Worm (Caenorhabditis elegans) whole organism, L4 larva: ENCODE measurements around the gene C46C2.3.
A peak's percentile ranks its signal among the peaks of the same experiment; 100 is the strongest.

Experiments used
- D1046.2 ChIP-seq: fragments of 200-800 bp; sonication (Bioruptor generic); IDR thresholded peaks from 2 replicates; pipeline ENCODE4 v1.3.6; 2022; ENCODE audit warnings: missing genetic modification characterization, missing compliant biosample characterization
- F49E8.2 ChIP-seq: sonication (generic microtip); optimal IDR thresholded peaks from 2 replicates; lab custom pipeline; 2016; ENCODE audit warnings: missing compliant biosample characterization, mild to moderate bottlenecking, missing genetic modification characterization, borderline replicate concordance
- T20F7.1 ChIP-seq: fragments of 200-800 bp; sonication (Bioruptor generic); optimal IDR thresholded peaks from 2 replicates; lab custom pipeline; 2018; ENCODE audit warnings: mild to moderate bottlenecking, missing genetic modification characterization, missing compliant biosample characterization
- T26A8.4 ChIP-seq: fragments of 200-800 bp; sonication (Bioruptor generic); IDR thresholded peaks from 2 replicates; pipeline ENCODE4 v1.3.6; 2022; ENCODE audit warnings: missing genetic modification characterization, missing compliant biosample characterization
- Y5F2A.4 ChIP-seq: fragments of 200-800 bp; sonication (Bioruptor generic); optimal IDR thresholded peaks from 2 replicates; lab custom pipeline; 2018; ENCODE audit warnings: mild to moderate bottlenecking, missing genetic modification characterization, missing compliant biosample characterization
- ZK546.5 ChIP-seq, 2 experiments: sonication (generic microtip); optimal IDR thresholded peaks; 2 replicates each; lab custom pipeline; 2017; ENCODE audit warnings: missing biosample characterization in 2 of 2, missing genetic modification characterization in 2 of 2
- aha-1 ChIP-seq: fragments of 150-350 bp; peaks from one replicate; lab custom pipeline; 2014; ENCODE audit warnings: missing biosample characterization, missing genetic modification characterization
- aly-2 ChIP-seq: sonication (generic microtip); optimal IDR thresholded peaks from 2 replicates; lab custom pipeline; 2018; ENCODE audit warnings: missing biosample characterization, missing genetic modification characterization
- ceh-28 ChIP-seq: fragments of 150-350 bp; optimal IDR thresholded peaks from 2 replicates; lab custom pipeline; 2014; ENCODE audit warnings: missing biosample characterization, missing genetic modification reagents, missing genetic modification characterization
- ceh-32 ChIP-seq: sonication (generic microtip); optimal IDR thresholded peaks from 2 replicates; lab custom pipeline; 2016; ENCODE audit warnings: mild to moderate bottlenecking, missing genetic modification characterization, missing compliant biosample characterization; ENCODE audit not compliant: poor library complexity
- ceh-62 ChIP-seq: sonication (generic microtip); optimal IDR thresholded peaks from 2 replicates; lab custom pipeline; 2017; ENCODE audit warnings: missing biosample characterization, missing genetic modification characterization
- ceh-82 ChIP-seq: sonication (generic microtip); optimal IDR thresholded peaks from 2 replicates; lab custom pipeline; 2017; ENCODE audit warnings: missing biosample characterization, missing genetic modification characterization
- ces-1 ChIP-seq: fragments of 150-350 bp; sonication (generic microtip); optimal IDR thresholded peaks from 4 replicates; lab custom pipeline; 2014; ENCODE audit warnings: missing biosample characterization, missing genetic modification reagents, missing genetic modification characterization
- daf-19 ChIP-seq: fragments of 200-800 bp; sonication (Bioruptor generic); conservative IDR thresholded peaks from 2 replicates; pipeline ENCODE4 v1.3.6; 2022; ENCODE audit warnings: missing genetic modification characterization, missing compliant biosample characterization
- daf-8 ChIP-seq: fragments of 200-800 bp; sonication (Bioruptor generic); IDR thresholded peaks from 2 replicates; pipeline ENCODE4 v1.3.6; 2022; ENCODE audit warnings: missing genetic modification characterization, missing compliant biosample characterization
- dmd-6 ChIP-seq: fragments of 200-800 bp; sonication (Bioruptor generic); IDR thresholded peaks from 2 replicates; pipeline ENCODE4 v1.3.6; 2022; ENCODE audit warnings: missing genetic modification reagents, missing genetic modification characterization, missing compliant biosample characterization
- dpl-1 ChIP-seq: fragments of 150-350 bp; optimal IDR thresholded peaks from 2 replicates; lab custom pipeline; 2014; ENCODE audit warnings: missing biosample characterization, missing genetic modification reagents, missing genetic modification characterization
- duxl-1 ChIP-seq: sonication (generic microtip); optimal IDR thresholded peaks from 2 replicates; lab custom pipeline; 2016; ENCODE audit warnings: mild to moderate bottlenecking, missing genetic modification characterization, moderate library complexity, missing compliant biosample characterization; ENCODE audit not compliant: poor library complexity
- dve-1 ChIP-seq: sonication (generic microtip); optimal IDR thresholded peaks from 2 replicates; lab custom pipeline; 2017; ENCODE audit warnings: antibody characterized with exemption, mild to moderate bottlenecking, missing genetic modification characterization, missing compliant biosample characterization; ENCODE audit not compliant: insufficient read depth
- egl-43 ChIP-seq: fragments of 200-800 bp; sonication (Bioruptor generic); IDR thresholded peaks from 2 replicates; pipeline ENCODE4 v1.3.6; 2022; ENCODE audit warnings: missing genetic modification reagents, missing genetic modification characterization, missing compliant biosample characterization
- fkh-10 ChIP-seq: fragments of 150-350 bp; optimal IDR thresholded peaks from 2 replicates; lab custom pipeline; 2014; ENCODE audit warnings: missing biosample characterization, missing genetic modification reagents, missing genetic modification characterization
- gei-8 ChIP-seq: fragments of 200-800 bp; sonication (Bioruptor generic); optimal IDR thresholded peaks from 2 replicates; lab custom pipeline; 2018; ENCODE audit warnings: mild to moderate bottlenecking, missing genetic modification characterization, missing compliant biosample characterization
- hif-1 ChIP-seq, 2 experiments: sonication (generic microtip); optimal IDR thresholded peaks; 2 replicates each; lab custom pipeline; 2016 to 2017; ENCODE audit warnings: missing compliant biosample characterization in 2 of 2, missing genetic modification characterization in 2 of 2, missing genetic modification reagents in 2 of 2, missing genotype in 2 of 2, mild to moderate bottlenecking in 1 of 2
- hlh-11 ChIP-seq: fragments of 200-800 bp; sonication (Bioruptor generic); optimal IDR thresholded peaks from 2 replicates; lab custom pipeline; 2018; ENCODE audit warnings: mild to moderate bottlenecking, missing genetic modification characterization, missing compliant biosample characterization
- hlh-30 ChIP-seq: sonication (generic microtip); optimal IDR thresholded peaks from 2 replicates; lab custom pipeline; 2017; ENCODE audit warnings: antibody characterized with exemption, mild to moderate bottlenecking, missing genetic modification characterization, missing compliant biosample characterization; ENCODE audit not compliant: insufficient read depth
- lsy-2 ChIP-seq, 2 experiments: fragments of 150-350 bp in 1 of 2; sonication (generic microtip) in 1 of 2; optimal IDR thresholded peaks; 2 replicates each; lab custom pipeline; 2014 to 2017; ENCODE audit warnings: missing biosample characterization in 2 of 2, missing genetic modification characterization in 2 of 2
- madf-9 ChIP-seq: fragments of 200-800 bp; sonication (Bioruptor generic); conservative IDR thresholded peaks from 2 replicates; pipeline ENCODE4 v1.3.6; 2022; ENCODE audit warnings: missing genetic modification reagents, missing genetic modification characterization, missing compliant biosample characterization
- mdl-1 ChIP-seq, 2 experiments: fragments of 150-350 bp in 1 of 2; sonication (generic microtip) in 1 of 2; optimal IDR thresholded peaks; 2 replicates each; lab custom pipeline; 2014 to 2017; ENCODE audit warnings: missing biosample characterization in 2 of 2, missing genetic modification characterization in 2 of 2
- mxl-2 ChIP-seq: fragments of 200-800 bp; sonication (Bioruptor generic); conservative IDR thresholded peaks from 2 replicates; pipeline ENCODE4 v1.3.6; 2022; ENCODE audit warnings: missing genetic modification reagents, missing genetic modification characterization, missing compliant biosample characterization
- mxl-3 ChIP-seq: fragments of 200-800 bp; sonication (Bioruptor generic); optimal IDR thresholded peaks from 2 replicates; lab custom pipeline; 2018; ENCODE audit warnings: mild to moderate bottlenecking, missing genetic modification characterization, missing compliant biosample characterization
- nhr-10 ChIP-seq: fragments of 150-350 bp; optimal IDR thresholded peaks from 2 replicates; lab custom pipeline; 2014; ENCODE audit warnings: missing biosample characterization, missing genetic modification characterization
- nhr-11 ChIP-seq: fragments of 150-350 bp; optimal IDR thresholded peaks from 2 replicates; lab custom pipeline; 2014; ENCODE audit warnings: missing biosample characterization, missing genetic modification characterization
- nhr-237 ChIP-seq: sonication (generic microtip); optimal IDR thresholded peaks from 2 replicates; lab custom pipeline; 2017; ENCODE audit warnings: missing biosample characterization, missing genetic modification characterization
- nhr-28 ChIP-seq: fragments of 150-350 bp; optimal IDR thresholded peaks from 2 replicates; lab custom pipeline; 2014; ENCODE audit warnings: missing biosample characterization, missing genetic modification characterization
- nhr-41 ChIP-seq: fragments of 200-800 bp; sonication (Bioruptor generic); IDR thresholded peaks from 2 replicates; pipeline ENCODE4 v1.3.6; 2022; ENCODE audit warnings: missing genetic modification reagents, missing genetic modification characterization, missing compliant biosample characterization
- nhr-42 ChIP-seq: fragments of 200-800 bp; sonication (Bioruptor generic); IDR thresholded peaks from 2 replicates; pipeline ENCODE4 v1.3.6; 2022; ENCODE audit warnings: missing genetic modification characterization, missing compliant biosample characterization
- pha-4 ChIP-seq, 2 experiments: fragments of 150-350 bp in 1 of 2; fragments of 200-800 bp in 1 of 2; sonication (Bioruptor generic) in 1 of 2; IDR thresholded peaks in 1 of 2; optimal IDR thresholded peaks in 1 of 2; 2 replicates each; pipeline versions ENCODE4 v1.3.6 to Lab custom; 2014 to 2022; ENCODE audit warnings: missing genetic modification characterization in 2 of 2, missing genetic modification reagents in 2 of 2, missing biosample characterization in 1 of 2, missing compliant biosample characterization in 1 of 2
- php-3 ChIP-seq: fragments of 200-800 bp; sonication (Bioruptor generic); IDR thresholded peaks from 2 replicates; pipeline ENCODE4 v1.3.6; 2022; ENCODE audit warnings: missing genetic modification reagents, missing genetic modification characterization, missing compliant biosample characterization
- rbr-2 ChIP-seq: sonication (generic microtip); optimal IDR thresholded peaks from 2 replicates; lab custom pipeline; 2016; ENCODE audit warnings: missing genotype, missing genetic modification characterization, missing compliant biosample characterization
- saeg-2 ChIP-seq: fragments of 200-800 bp; sonication (Bioruptor generic); IDR thresholded peaks from 2 replicates; pipeline ENCODE4 v1.3.6; 2022; ENCODE audit warnings: missing genetic modification reagents, missing genetic modification characterization, missing compliant biosample characterization
- set-16 ChIP-seq: fragments of 200-800 bp; sonication (Bioruptor generic); IDR thresholded peaks from 2 replicates; pipeline ENCODE4 v1.3.6; 2022; ENCODE audit warnings: missing genetic modification reagents, missing genetic modification characterization, missing compliant biosample characterization
- snpc-1.2 ChIP-seq: fragments of 200-800 bp; sonication (Bioruptor generic); IDR thresholded peaks from 2 replicates; pipeline ENCODE4 v1.3.6; 2022; ENCODE audit warnings: missing genetic modification reagents, missing genetic modification characterization, missing compliant biosample characterization
- snpc-4 ChIP-seq: fragments of 150-350 bp; optimal IDR thresholded peaks from 2 replicates; lab custom pipeline; 2014; ENCODE audit warnings: missing biosample characterization, missing genetic modification characterization
- tag-97 ChIP-seq: fragments of 200-800 bp; sonication (Bioruptor generic); IDR thresholded peaks from 2 replicates; pipeline ENCODE4 v1.3.6; 2022; ENCODE audit warnings: missing genetic modification characterization, missing compliant biosample characterization
- unc-130 ChIP-seq: sonication (generic microtip); optimal IDR thresholded peaks from 2 replicates; lab custom pipeline; 2016; ENCODE audit warnings: missing genetic modification reagents, missing genetic modification characterization, missing compliant biosample characterization
- zfp-2 ChIP-seq: sonication (generic microtip); optimal IDR thresholded peaks from 2 replicates; lab custom pipeline; 2016; ENCODE audit warnings: mild to moderate bottlenecking, missing genetic modification characterization, missing compliant biosample characterization
- zip-11 ChIP-seq: fragments of 200-800 bp; sonication (Bioruptor generic); IDR thresholded peaks from 2 replicates; pipeline ENCODE4 v1.3.6; 2022; ENCODE audit warnings: missing genetic modification characterization, missing compliant biosample characterization
- zip-2 ChIP-seq: fragments of 150-350 bp; optimal IDR thresholded peaks from 2 replicates; lab custom pipeline; 2014; ENCODE audit warnings: missing biosample characterization, missing genetic modification characterization
- ztf-11 ChIP-seq: fragments of 150-350 bp; optimal IDR thresholded peaks from 2 replicates; lab custom pipeline; 2014; ENCODE audit warnings: missing biosample characterization, missing genetic modification characterization

C46C2.3 gene

ce11 chrIV:9216437-9216836 is 8.5 kb upstream of the C46C2.3 start (continued):
- TF ChIP-seq ces-1 (GFP tag; lab: Kevin White, UChicago): no peak
- no peak for TF ChIP-seq Y5F2A.4 (GFP tag; lab: Kevin White, UChicago)
- no peak for TF ChIP-seq tag-97 (GFP tag; lab: Robert Waterston, UW)
- no peak for TF ChIP-seq gei-8 (GFP tag; lab: Kevin White, UChicago)
- TF ChIP-seq nhr-41 (GFP tag; lab: Robert Waterston, UW): no peak
- no peak for TF ChIP-seq zip-11 (GFP tag; lab: Robert Waterston, UW)
- no peak for TF ChIP-seq dmd-6 (GFP tag; lab: Robert Waterston, UW)
- TF ChIP-seq T26A8.4 (GFP tag; lab: Robert Waterston, UW): no peak
- no peak for TF ChIP-seq nhr-42
- no peak for TF ChIP-seq F49E8.2 (tag; lab: Kevin White, UChicago)
- TF ChIP-seq ceh-28: no peak
- peak; percentile 27 for TF ChIP-seq rbr-2
- TF ChIP-seq mdl-1 (tag; optimal IDR thresholded peaks at IDR 0.05; lab: Kevin White, UChicago): peak in 1 of 2 experiments; percentile 92
- TF ChIP-seq ceh-82 (tag; lab: Kevin White, UChicago): no peak
- no peak for TF ChIP-seq egl-43 (GFP tag; lab: Robert Waterston, UW)
- TF ChIP-seq set-16 (GFP tag; lab: Robert Waterston, UW): no peak
- TF ChIP-seq snpc-1.2: no peak
- no peak for TF ChIP-seq php-3 (GFP tag; lab: Robert Waterston, UW)
- no peak for TF ChIP-seq madf-9 (GFP tag; lab: Robert Waterston, UW)
- no peak for TF ChIP-seq pha-4 (GFP tag; IDR thresholded peaks at IDR 0.05; lab: Robert Waterston, UW)
- no peak for TF ChIP-seq pha-4 (tag; optimal IDR thresholded peaks at IDR 0.05; lab: Kevin White, UChicago)
- peak; percentile 99 for TF ChIP-seq aha-1 (tag; lab: Kevin White, UChicago)
- TF ChIP-seq zip-2 (tag; lab: Kevin White, UChicago): no peak
- TF ChIP-seq lsy-2 (tag; optimal IDR thresholded peaks at IDR 0.05; lab: Kevin White, UChicago): peak; percentile 12 to 58
- no peak for TF ChIP-seq dpl-1 (GFP tag; lab: Kevin White, UChicago)
- TF ChIP-seq D1046.2 (GFP tag; lab: Robert Waterston, UW): no peak
- TF ChIP-seq hif-1 (tag; optimal IDR thresholded peaks at IDR 0.05; lab: Kevin White, UChicago): peak in 1 of 2 experiments; percentile 36
- peak; percentile 6 for TF ChIP-seq fkh-10 (GFP tag; lab: Kevin White, UChicago)
- TF ChIP-seq hlh-11: no peak
- peak; percentile 19 for TF ChIP-seq mxl-3 (GFP tag; lab: Kevin White, UChicago)
- TF ChIP-seq ceh-62: no peak
- TF ChIP-seq ZK546.5 (tag; optimal IDR thresholded peaks at IDR 0.05; lab: Kevin White, UChicago): no peak
- no peak for TF ChIP-seq dve-1
- no peak for TF ChIP-seq ceh-32 (tag; lab: Kevin White, UChicago)
- TF ChIP-seq nhr-28 (tag; lab: Kevin White, UChicago): no peak
- no peak for TF ChIP-seq daf-19 (GFP tag; lab: Robert Waterston, UW)
- TF ChIP-seq snpc-4 (tag; lab: Kevin White, UChicago): no peak
- no peak for TF ChIP-seq nhr-11 (tag; lab: Kevin White, UChicago)
- no peak for TF ChIP-seq aly-2 (tag; lab: Kevin White, UChicago)
- no peak for TF ChIP-seq nhr-10 (tag; lab: Kevin White, UChicago)
- no peak for TF ChIP-seq zfp-2 (tag; lab: Kevin White, UChicago)
- TF ChIP-seq unc-130 (GFP tag; lab: Kevin White, UChicago): no peak
- no peak for TF ChIP-seq ztf-11 (tag; lab: Kevin White, UChicago)
- TF ChIP-seq nhr-237 (tag; lab: Kevin White, UChicago): no peak
- no peak for TF ChIP-seq duxl-1
- TF ChIP-seq T20F7.1 (GFP tag; lab: Kevin White, UChicago): no peak
- TF ChIP-seq mxl-2: no peak
- TF ChIP-seq hlh-30 (tag; lab: Kevin White, UChicago): peak; percentile 60
- no peak for TF ChIP-seq saeg-2 (GFP tag; lab: Robert Waterston, UW)
- no peak for TF ChIP-seq daf-8
